Fruit fly (Drosophila melanogaster): ENCODE data around the gene PrBP.
A peak's percentile ranks its signal among the peaks of the same experiment; 100 is the strongest.

PrBP gene

dm6 chr2L:8697915-8698627 is 12.3 kb upstream of the PrBP start (continued):
- no peak for TF ChIP-seq CG10274 (GFP tag; optimal IDR thresholded peaks at IDR 0.05)
- no peak for TF ChIP-seq YL-1 (GFP tag; optimal IDR thresholded peaks at IDR 0.05)
- TF ChIP-seq p53 (GFP tag; optimal IDR thresholded peaks at IDR 0.05) = no peak
- TF ChIP-seq run (tag; optimal IDR thresholded peaks at IDR 0.05) = no peak
- peak; percentile 74 for TF ChIP-seq MTF-1 (GFP tag; optimal IDR thresholded peaks at IDR 0.05; ENCODE audit: borderline replicate concordance)
- no peak for TF ChIP-seq aop (GFP tag; IDR thresholded peaks at IDR 0.05)
- peak; percentile 30 for TF ChIP-seq CG3281 (GFP tag; optimal IDR thresholded peaks at IDR 0.05)
- peak; percentile 20 for TF ChIP-seq CG7839 (tag; optimal IDR thresholded peaks at IDR 0.05)
- peak; percentile 18 for TF ChIP-seq CoRest (tag; optimal IDR thresholded peaks at IDR 0.05)
- TF ChIP-seq stc (GFP tag; IDR thresholded peaks at IDR 0.05) = 0 out of 2 replicates have a peak, but pooled peaks have one; percentile 8
- TF ChIP-seq CG8478 (optimal IDR thresholded peaks at IDR 0.05) = no peak
- peak; percentile 12 for TF ChIP-seq bab2 (GFP tag; optimal IDR thresholded peaks at IDR 0.05)
- peak; percentile 79 for TF ChIP-seq Ets65A (GFP tag)
- no peak for TF ChIP-seq CG11093 (GFP tag; IDR thresholded peaks at IDR 0.05)
- TF ChIP-seq gcm (GFP tag; optimal IDR thresholded peaks at IDR 0.05) = no peak
- TF ChIP-seq CG2712 (tag; optimal IDR thresholded peaks at IDR 0.05) = no peak
- no peak for TF ChIP-seq vfl (GFP tag; optimal IDR thresholded peaks at IDR 0.05)
- no peak for TF ChIP-seq gfzf (GFP tag; optimal IDR thresholded peaks at IDR 0.05)
- no peak for TF ChIP-seq CG18011 (GFP tag; optimal IDR thresholded peaks at IDR 0.05)
- TF ChIP-seq emc (GFP tag; optimal IDR thresholded peaks at IDR 0.05) = no peak
- TF ChIP-seq CG15601 (tag; optimal IDR thresholded peaks at IDR 0.05) = no peak
- TF ChIP-seq CG7928 (GFP tag; optimal IDR thresholded peaks at IDR 0.05) = no peak
- no peak for TF ChIP-seq CG17568 (GFP tag; optimal IDR thresholded peaks at IDR 0.05)
- TF ChIP-seq CG17359 (tag; optimal IDR thresholded peaks at IDR 0.05) = no peak
- peak; percentile 29 for TF ChIP-seq gem (tag; optimal IDR thresholded peaks at IDR 0.05)
- TF ChIP-seq zen (tag; optimal IDR thresholded peaks at IDR 0.05) = no peak
- TF ChIP-seq mirr (GFP tag; optimal IDR thresholded peaks at IDR 0.05) = peak; percentile 54
- peak; percentile 43; the same call in 1 of the 2 replicates for TF ChIP-seq crol (GFP tag; IDR thresholded peaks at IDR 0.05)
- TF ChIP-seq schlank (tag; optimal IDR thresholded peaks at IDR 0.05) = peak; percentile 31
- TF ChIP-seq chif (GFP tag; optimal IDR thresholded peaks at IDR 0.05) = no peak
- TF ChIP-seq CG8924 (tag; optimal IDR thresholded peaks at IDR 0.05) = no peak
- no peak for TF ChIP-seq CG3995 (GFP tag; optimal IDR thresholded peaks at IDR 0.05)
- TF ChIP-seq CG13296 (GFP tag; optimal IDR thresholded peaks at IDR 0.05) = peak; percentile 2
- TF ChIP-seq lilli (GFP tag; optimal IDR thresholded peaks at IDR 0.05) = peak; percentile 44
- no peak for TF ChIP-seq en (GFP tag; optimal IDR thresholded peaks at IDR 0.05)
- TF ChIP-seq Max (GFP tag; optimal IDR thresholded peaks at IDR 0.05) = no peak
- TF ChIP-seq shn (GFP tag; optimal IDR thresholded peaks at IDR 0.05) = no peak
- TF ChIP-seq Asciz (GFP tag; optimal IDR thresholded peaks at IDR 0.05) = no peak
- TF ChIP-seq z (GFP tag; IDR thresholded peaks at IDR 0.05) = no peak
- no peak for TF ChIP-seq seq (GFP tag; IDR thresholded peaks at IDR 0.05)
- no peak for TF ChIP-seq CG4617 (GFP tag; optimal IDR thresholded peaks at IDR 0.05; ENCODE audit: borderline replicate concordance)
- peak; percentile 49 for TF ChIP-seq Vsx1 (GFP tag; optimal IDR thresholded peaks at IDR 0.05)
- peak; percentile 61 for TF ChIP-seq CG2120 (GFP tag; optimal IDR thresholded peaks at IDR 0.05)
- peak; percentile 37 for TF ChIP-seq Hmr (GFP tag; optimal IDR thresholded peaks at IDR 0.05)
- peak; percentile 26 for TF ChIP-seq CG12071 (GFP tag; optimal IDR thresholded peaks at IDR 0.05)
- TF ChIP-seq CG34376 (GFP tag; optimal IDR thresholded peaks at IDR 0.05) = peak; percentile 52
- no peak for TF ChIP-seq CG33213 (GFP tag; optimal IDR thresholded peaks at IDR 0.05)
- TF ChIP-seq CG10565 (GFP tag; optimal IDR thresholded peaks at IDR 0.05) = no peak
- no peak for TF ChIP-seq ham (GFP tag; IDR thresholded peaks at IDR 0.05)
- no peak for TF ChIP-seq trem (tag; optimal IDR thresholded peaks at IDR 0.05)

Measured in whole organism, embryonic.